ENCODE assay signal across 1 fruit fly cellular context in the genomic region with DNA sequence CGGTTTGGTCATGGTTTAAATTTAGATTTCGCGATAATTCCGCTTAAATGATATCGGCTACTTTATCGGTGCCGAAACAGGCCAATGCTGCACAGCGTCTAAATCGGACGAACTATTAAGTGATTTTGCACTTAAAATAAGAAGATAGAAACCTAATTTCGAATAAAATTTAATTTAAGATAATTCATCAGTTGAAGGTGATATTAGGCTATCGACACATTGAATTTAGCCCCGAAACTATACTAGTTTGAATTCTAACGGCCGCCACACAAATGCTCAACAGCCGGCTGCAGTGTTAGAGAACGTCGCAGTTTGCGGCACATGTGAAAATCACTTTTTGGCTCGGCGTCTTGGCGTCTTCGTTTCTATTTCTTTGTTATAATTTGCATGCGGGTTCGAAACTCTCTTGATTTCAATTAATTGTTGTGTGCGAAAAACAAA.
TF ChIP-seq lines count a peak whose summit lies in the region.

Gene sle, plus strand, starts transcription at position 293 of the 441 bp plus-strand sequence.

TF ChIP-seq in whole organism, embryonic, 481 proteins besides CTCF, POLR2A, EP300 and RAD21 (continued from another document and continues in another):
- TF ChIP-seq jumu (GFP tag; optimal IDR thresholded peaks at IDR 0.05; lab: Kevin White, UChicago) (no peak), pan (optimal IDR thresholded peaks at IDR 0.05; lab: Kevin White, UChicago) (no peak), pan (GFP tag; optimal IDR thresholded peaks at IDR 0.05 in 1 of 2, IDR thresholded peaks at IDR 0.05 in 1 of 2) (peak in 1 of 2 experiments; percentile 49), CG10565 (GFP tag; optimal IDR thresholded peaks at IDR 0.05; lab: Kevin White, UChicago) (no peak), CG12219 (GFP tag; optimal IDR thresholded peaks at IDR 0.05; lab: Kevin White, UChicago) (no peak), CG12071 (GFP tag; optimal IDR thresholded peaks at IDR 0.05; lab: Kevin White, UChicago) (no peak), CG9797 (GFP tag; optimal IDR thresholded peaks at IDR 0.05; lab: Kevin White, UChicago) (peak; percentile 54), disco-r (GFP tag; optimal IDR thresholded peaks at IDR 0.05; lab: Kevin White, UChicago) (peak; percentile 44), CG2129 (GFP tag; IDR thresholded peaks at IDR 0.05; lab: Robert Waterston, UW; ENCODE audit: partially characterized antibody) (no peak), Nf-YC (tag; optimal IDR thresholded peaks at IDR 0.05; lab: Kevin White, UChicago) (no peak), Drgx (GFP tag; IDR thresholded peaks at IDR 0.05; lab: Robert Waterston, UW) (no peak), CG31224 (GFP tag; IDR thresholded peaks at IDR 0.05; lab: Robert Waterston, UW) (no peak), Deaf1 (tag; optimal IDR thresholded peaks at IDR 0.05; lab: Kevin White, UChicago) (no peak), CG3726 (GFP tag; IDR thresholded peaks at IDR 0.05; lab: Robert Waterston, UW) (no peak), nerfin-1 (tag; optimal IDR thresholded peaks at IDR 0.05; lab: Kevin White, UChicago) (no peak), vnd (GFP tag; IDR thresholded peaks at IDR 0.05; lab: Robert Waterston, UW; ENCODE audit: partially characterized antibody) (peak; percentile 38; the same call in 2 of the 3 replicates), Aef1 (GFP tag; IDR thresholded peaks at IDR 0.05; lab: Robert Waterston, UW) (no peak), ken (GFP tag; IDR thresholded peaks at IDR 0.05; lab: Robert Waterston, UW) (peak; percentile 49; the same call in 1 of the 3 replicates), zfh2 (GFP tag; optimal IDR thresholded peaks at IDR 0.05; lab: Kevin White, UChicago) (peak; percentile 57), gt (GFP tag; IDR thresholded peaks at IDR 0.05; lab: Robert Waterston, UW) (no peak), Lhr (GFP tag; optimal IDR thresholded peaks at IDR 0.05; lab: Kevin White, UChicago) (peak; percentile 48), CG10147 (GFP tag; optimal IDR thresholded peaks at IDR 0.05; lab: Kevin White, UChicago) (no peak), bab2 (GFP tag; optimal IDR thresholded peaks at IDR 0.05; lab: Kevin White, UChicago) (peak; percentile 21), Dek (tag; optimal IDR thresholded peaks at IDR 0.05; lab: Kevin White, UChicago) (no peak), Dbx (GFP tag; IDR thresholded peaks at IDR 0.05; lab: Robert Waterston, UW) (peak; percentile 73), CG3065 (GFP tag; optimal IDR thresholded peaks at IDR 0.05; lab: Kevin White, UChicago) (no peak), Atf3 (GFP tag; optimal IDR thresholded peaks at IDR 0.05; lab: Kevin White, UChicago) (peak; percentile 5), HLH4C (GFP tag; IDR thresholded peaks at IDR 0.05; lab: Robert Waterston, UW; ENCODE audit: partially characterized antibody) (peak; percentile 67), CG6272 (GFP tag; IDR thresholded peaks at IDR 0.05; lab: Robert Waterston, UW) (no peak), CG15011 (GFP tag; optimal IDR thresholded peaks at IDR 0.05; lab: Kevin White, UChicago) (no peak), run (tag; optimal IDR thresholded peaks at IDR 0.05; lab: Kevin White, UChicago) (no peak), Blimp-1 (GFP tag; optimal IDR thresholded peaks at IDR 0.05; lab: Kevin White, UChicago) (no peak), CG6765 (GFP tag; optimal IDR thresholded peaks at IDR 0.05; lab: Kevin White, UChicago) (no peak), CG4328 (GFP tag; optimal IDR thresholded peaks at IDR 0.05; lab: Kevin White, UChicago) (no peak), abd-A (tag; optimal IDR thresholded peaks at IDR 0.05; lab: Kevin White, UChicago) (no peak), CG32772 (GFP tag; IDR thresholded peaks at IDR 0.05; lab: Robert Waterston, UW) (no peak), Asciz (GFP tag; optimal IDR thresholded peaks at IDR 0.05; lab: Kevin White, UChicago) (no peak), gcm (GFP tag; optimal IDR thresholded peaks at IDR 0.05; lab: Kevin White, UChicago) (no peak), pzg (GFP tag; optimal IDR thresholded peaks at IDR 0.05; lab: Kevin White, UChicago) (peak; percentile 67), CG17359 (tag; optimal IDR thresholded peaks at IDR 0.05; lab: Kevin White, UChicago) (no peak), ab (GFP tag; optimal IDR thresholded peaks at IDR 0.05; lab: Kevin White, UChicago) (no peak), mirr (GFP tag; optimal IDR thresholded peaks at IDR 0.05; lab: Kevin White, UChicago) (no peak), kay (GFP tag; optimal IDR thresholded peaks at IDR 0.05; lab: Kevin White, UChicago) (no peak), MESR4 (GFP tag; optimal IDR thresholded peaks at IDR 0.05; lab: Kevin White, UChicago) (peak; percentile 61), trh (GFP tag; optimal IDR thresholded peaks at IDR 0.05; lab: Kevin White, UChicago) (no peak), CG11247 (GFP tag; IDR thresholded peaks at IDR 0.05; lab: Robert Waterston, UW) (no peak), mld (GFP tag; IDR thresholded peaks at IDR 0.05; lab: Robert Waterston, UW; ENCODE audit: partially characterized antibody) (no peak), Oli (tag; optimal IDR thresholded peaks at IDR 0.05; lab: Kevin White, UChicago) (peak; percentile 27), CG34422 (GFP tag; IDR thresholded peaks at IDR 0.05; lab: Robert Waterston, UW) (peak; percentile 42; the same call in 1 of the 3 replicates), CG12236 (GFP tag; optimal IDR thresholded peaks at IDR 0.05; lab: Kevin White, UChicago) (peak; percentile 24), CG4820 (GFP tag; optimal IDR thresholded peaks at IDR 0.05; lab: Kevin White, UChicago) (peak; percentile 48), CG17361 (GFP tag; IDR thresholded peaks at IDR 0.05; lab: Robert Waterston, UW) (peak; percentile 76), Bgb (GFP tag; IDR thresholded peaks at IDR 0.05; lab: Robert Waterston, UW; ENCODE audit: partially characterized antibody) (no peak), CG13123 (GFP tag; optimal IDR thresholded peaks at IDR 0.05; lab: Kevin White, UChicago) (no peak), org-1 (GFP tag; optimal IDR thresholded peaks at IDR 0.05; lab: Kevin White, UChicago) (no peak), CG2875 (GFP tag; optimal IDR thresholded peaks at IDR 0.05; lab: Kevin White, UChicago) (no peak), pb (GFP tag; optimal IDR thresholded peaks at IDR 0.05; lab: Kevin White, UChicago) (peak; percentile 38), B-H2 (GFP tag; optimal IDR thresholded peaks at IDR 0.05; lab: Kevin White, UChicago) (peak; percentile 69), CG30020 (tag; optimal IDR thresholded peaks at IDR 0.05; lab: Kevin White, UChicago) (peak; percentile 21), CG17802 (tag; optimal IDR thresholded peaks at IDR 0.05; lab: Kevin White, UChicago) (peak; percentile 38), otp (GFP tag; IDR thresholded peaks at IDR 0.05; lab: Robert Waterston, UW) (no peak), CG6689 (GFP tag; IDR thresholded peaks at IDR 0.05; lab: Robert Waterston, UW) (no peak), wdn (GFP tag; IDR thresholded peaks at IDR 0.05; lab: Robert Waterston, UW) (no peak), CG5953 (GFP tag; IDR thresholded peaks at IDR 0.05; lab: Robert Waterston, UW) (no peak), CG10979 (tag; optimal IDR thresholded peaks at IDR 0.05; lab: Kevin White, UChicago) (peak; percentile 28), CG13424 (tag; optimal IDR thresholded peaks at IDR 0.05; lab: Kevin White, UChicago) (peak; percentile 41), bcd (GFP tag; optimal IDR thresholded peaks at IDR 0.05; lab: Kevin White, UChicago) (no peak), CG4730 (GFP tag; IDR thresholded peaks at IDR 0.05; lab: Robert Waterston, UW) (no peak), CG3281 (GFP tag; optimal IDR thresholded peaks at IDR 0.05; lab: Kevin White, UChicago) (peak; percentile 58), gsb-n (tag; optimal IDR thresholded peaks at IDR 0.05; lab: Kevin White, UChicago) (no peak), hbn (GFP tag; IDR thresholded peaks at IDR 0.05; lab: Robert Waterston, UW; ENCODE audit: partially characterized antibody) (no peak), ERR (GFP tag; optimal IDR thresholded peaks at IDR 0.05; lab: Kevin White, UChicago) (peak; percentile 49), CG4360 (GFP tag; IDR thresholded peaks at IDR 0.05; lab: Robert Waterston, UW) (no peak), cas (GFP tag; IDR thresholded peaks at IDR 0.05; lab: Robert Waterston, UW) (no peak), E2f2 (GFP tag; IDR thresholded peaks at IDR 0.05; lab: Robert Waterston, UW) (peak; percentile 86), BEAF-32 (GFP tag; optimal IDR thresholded peaks at IDR 0.05; lab: Kevin White, UChicago) (peak; percentile 61), CG8478 (optimal IDR thresholded peaks at IDR 0.05; lab: Kevin White, UChicago) (no peak), slp2 (GFP tag; optimal IDR thresholded peaks at IDR 0.05; lab: Kevin White, UChicago) (no peak), ase (GFP tag; IDR thresholded peaks at IDR 0.05; lab: Robert Waterston, UW) (no peak), CG7745 (tag; optimal IDR thresholded peaks at IDR 0.05; lab: Kevin White, UChicago) (no peak), CG1792 (GFP tag; optimal IDR thresholded peaks at IDR 0.05; lab: Kevin White, UChicago) (peak; percentile 18), Meics (GFP tag; optimal IDR thresholded peaks at IDR 0.05; lab: Kevin White, UChicago) (peak; percentile 43), gsb (GFP tag; IDR thresholded peaks at IDR 0.05; lab: Robert Waterston, UW) (no peak), CG1832 (GFP tag; optimal IDR thresholded peaks at IDR 0.05; lab: Kevin White, UChicago) (no peak), onecut (GFP tag; IDR thresholded peaks at IDR 0.05; lab: Robert Waterston, UW) (no peak), CG31365 (tag; optimal IDR thresholded peaks at IDR 0.05; lab: Kevin White, UChicago) (no peak), CG4282 (GFP tag; optimal IDR thresholded peaks at IDR 0.05; lab: Kevin White, UChicago) (peak; percentile 56), sens (GFP tag; lab: Kevin White, UChicago) (no peak), CG10654 (GFP tag; optimal IDR thresholded peaks at IDR 0.05; lab: Kevin White, UChicago) (peak; percentile 49), psq (GFP tag; optimal IDR thresholded peaks at IDR 0.05; lab: Kevin White, UChicago) (no peak), CG10321 (GFP tag; IDR thresholded peaks at IDR 0.05; lab: Robert Waterston, UW) (no peak), zf30C (GFP tag; optimal IDR thresholded peaks at IDR 0.05; lab: Kevin White, UChicago) (no peak), corto (GFP tag; optimal IDR thresholded peaks at IDR 0.05; lab: Kevin White, UChicago) (no peak), CG10959 (GFP tag; IDR thresholded peaks at IDR 0.05; lab: Robert Waterston, UW) (no peak), CG42726 (GFP tag; IDR thresholded peaks at IDR 0.05; lab: Robert Waterston, UW; ENCODE audit: partially characterized antibody) (no peak), ssp (GFP tag; IDR thresholded peaks at IDR 0.05; lab: Robert Waterston, UW) (no peak), HLH3B (GFP tag; IDR thresholded peaks at IDR 0.05; lab: Robert Waterston, UW) (0 out of 2 replicates have a peak, but pooled peaks have one; percentile 23), C15 (GFP tag; IDR thresholded peaks at IDR 0.05; lab: Robert Waterston, UW) (no peak), CG1602 (GFP tag; optimal IDR thresholded peaks at IDR 0.05; lab: Kevin White, UChicago) (peak; percentile 43), tx (GFP tag; optimal IDR thresholded peaks at IDR 0.05; lab: Kevin White, UChicago) (peak; percentile 20), NK7.1 (GFP tag; optimal IDR thresholded peaks at IDR 0.05; lab: Kevin White, UChicago) (no peak), CG8924 (tag; optimal IDR thresholded peaks at IDR 0.05; lab: Kevin White, UChicago) (no peak), tap (tag; optimal IDR thresholded peaks at IDR 0.05; lab: Kevin White, UChicago) (no peak), kni (GFP tag; optimal IDR thresholded peaks at IDR 0.05; lab: Kevin White, UChicago) (no peak), CG13624 (GFP tag; optimal IDR thresholded peaks at IDR 0.05; lab: Kevin White, UChicago) (peak; percentile 64), fru (optimal IDR thresholded peaks at IDR 0.05; lab: Kevin White, UChicago) (no peak), row (GFP tag; IDR thresholded peaks at IDR 0.05; lab: Robert Waterston, UW) (peak; percentile 26; the same call in 1 of the 3 replicates), CG4707 (GFP tag; optimal IDR thresholded peaks at IDR 0.05; lab: Kevin White, UChicago) (no peak), phol (tag; optimal IDR thresholded peaks at IDR 0.05; lab: Kevin White, UChicago) (peak; percentile 67), amos (GFP tag; IDR thresholded peaks at IDR 0.05; lab: Robert Waterston, UW; ENCODE audit: partially characterized antibody) (peak; percentile 47; the same call in 1 of the 2 replicates), CG16813 (GFP tag; IDR thresholded peaks at IDR 0.05; lab: Robert Waterston, UW; ENCODE audit: partially characterized antibody) (peak; percentile 59), Sry-β (GFP tag; optimal IDR thresholded peaks at IDR 0.05; lab: Kevin White, UChicago) (no peak), Antp (GFP tag; optimal IDR thresholded peaks at IDR 0.05; lab: Kevin White, UChicago) (peak; percentile 62), HmgD (GFP tag; optimal IDR thresholded peaks at IDR 0.05; lab: Kevin White, UChicago) (peak; percentile 24), CG14965 (GFP tag; optimal IDR thresholded peaks at IDR 0.05; lab: Kevin White, UChicago; ENCODE audit: borderline replicate concordance) (no peak), luna (GFP tag; optimal IDR thresholded peaks at IDR 0.05; lab: Kevin White, UChicago) (no peak), her (GFP tag; optimal IDR thresholded peaks at IDR 0.05; lab: Kevin White, UChicago) (peak; percentile 12), CG7556 (GFP tag; optimal IDR thresholded peaks at IDR 0.05; lab: Kevin White, UChicago) (no peak), yki (optimal IDR thresholded peaks at IDR 0.05; lab: Kevin White, UChicago) (no peak), CG5180 (GFP tag; optimal IDR thresholded peaks at IDR 0.05; lab: Kevin White, UChicago) (no peak), NC2β (GFP tag; optimal IDR thresholded peaks at IDR 0.05; lab: Kevin White, UChicago) (peak; percentile 64), CG12659 (GFP tag; optimal IDR thresholded peaks at IDR 0.05; lab: Kevin White, UChicago) (peak; percentile 65), hkb (optimal IDR thresholded peaks at IDR 0.05; lab: Kevin White, UChicago) (peak; percentile 30), hkb (GFP tag; IDR thresholded peaks at IDR 0.05; lab: Robert Waterston, UW) (peak; percentile 51; the same call in 1 of the 2 replicates), CG16863 (GFP tag; optimal IDR thresholded peaks at IDR 0.05; lab: Kevin White, UChicago) (peak; percentile 61), gfzf (GFP tag; optimal IDR thresholded peaks at IDR 0.05; lab: Kevin White, UChicago) (peak; percentile 33), CG11093 (GFP tag; IDR thresholded peaks at IDR 0.05; lab: Robert Waterston, UW) (no peak), CrebB (tag; optimal IDR thresholded peaks at IDR 0.05; lab: Kevin White, UChicago) (no peak), Gug (GFP tag; IDR thresholded peaks at IDR 0.05; lab: Robert Waterston, UW) (no peak)
